Worm (Caenorhabditis elegans): ENCODE data around the gene plr-1.

- no peak for TF ChIP-seq lin-13 (GFP tag; optimal IDR thresholded peaks at IDR 0.05)
- TF ChIP-seq ztf-11 (tag; optimal IDR thresholded peaks at IDR 0.05) = no peak
- no peak for TF ChIP-seq C34F6.9 (tag; optimal IDR thresholded peaks at IDR 0.05)
- TF ChIP-seq mdl-1 (tag; optimal IDR thresholded peaks at IDR 0.05) = no peak
- TF ChIP-seq crh-2 (tag; optimal IDR thresholded peaks at IDR 0.05) = no peak
- no peak for TF ChIP-seq unc-39 (tag; optimal IDR thresholded peaks at IDR 0.05)
- TF ChIP-seq nhr-237 (tag; optimal IDR thresholded peaks at IDR 0.05) = no peak
- TF ChIP-seq unc-55 (GFP tag; optimal IDR thresholded peaks at IDR 0.05) = no peak
- no peak for TF ChIP-seq egl-27 (tag; optimal IDR thresholded peaks at IDR 0.05)
These were observed 54.1 kb downstream of the plr-1 start for ce11 chrIII:11510826-11511225.

All from whole organism, L2 larva.